Worm (Caenorhabditis elegans) whole organism, young adult: ENCODE results near the gene his-64.
A peak's percentile ranks its signal among the peaks of the same experiment; 100 is the strongest.

ENCODE experiments used
- F49E8.2 ChIP-seq: sonication (generic microtip); optimal IDR thresholded peaks from 3 replicates; lab custom pipeline; 2017; ENCODE audit warnings: missing genetic modification characterization, mild to moderate bottlenecking, missing compliant biosample characterization, antibody characterized with exemption, moderate library complexity; ENCODE audit not compliant: insufficient read depth
- F57A8.1 ChIP-seq: fragments of 200-800 bp; sonication (Bioruptor generic); optimal IDR thresholded peaks from 2 replicates; lab custom pipeline; 2018; ENCODE audit warnings: mild to moderate bottlenecking, missing genetic modification characterization, moderate library complexity, missing compliant biosample characterization
- K12H6.12 ChIP-seq: fragments of 200-800 bp; sonication (Bioruptor generic); optimal IDR thresholded peaks from 2 replicates; lab custom pipeline; 2018; ENCODE audit warnings: mild to moderate bottlenecking, missing genetic modification characterization, missing compliant biosample characterization
- Y67H2A.10 ChIP-seq: fragments of 200-800 bp; sonication (Bioruptor generic); conservative IDR thresholded peaks from 2 replicates; pipeline ENCODE4 v1.3.6; 2022; ENCODE audit warnings: missing genetic modification reagents, missing genetic modification characterization, missing compliant biosample characterization
- ama-1 ChIP-seq, 3 experiments: fragments of 150-350 bp in 1 of 3; sonication (generic microtip) in 2 of 3; optimal IDR thresholded peaks; 2 replicates each; lab custom pipeline; 2014 to 2018; ENCODE audit warnings: missing biosample characterization in 2 of 3, missing genetic modification characterization in 2 of 3, missing genetic modification reagents in 2 of 3
- ceh-27 ChIP-seq: fragments of 200-800 bp; sonication (Bioruptor generic); optimal IDR thresholded peaks from 2 replicates; lab custom pipeline; 2018; ENCODE audit warnings: mild to moderate bottlenecking, missing genetic modification characterization, moderate library complexity, missing compliant biosample characterization
- dpl-1 ChIP-seq: fragments of 150-350 bp; optimal IDR thresholded peaks from 2 replicates; lab custom pipeline; 2014; ENCODE audit warnings: missing biosample characterization, missing genetic modification reagents, missing genetic modification characterization
- hrde-1 ChIP-seq: sonication (generic microtip); optimal IDR thresholded peaks from 2 replicates; lab custom pipeline; 2016; ENCODE audit warnings: missing genetic modification characterization, mild to moderate bottlenecking, missing compliant biosample characterization, moderate library complexity, missing genotype, missing genetic modification reagents, borderline replicate concordance
- lsl-1 ChIP-seq: fragments of 200-800 bp; sonication (Bioruptor generic); optimal IDR thresholded peaks from 2 replicates; lab custom pipeline; 2018; ENCODE audit warnings: mild to moderate bottlenecking, missing genetic modification characterization, moderate library complexity, missing compliant biosample characterization
- nhr-179 ChIP-seq: sonication (generic microtip); optimal IDR thresholded peaks from 2 replicates; lab custom pipeline; 2016; ENCODE audit warnings: mild to moderate bottlenecking, missing genetic modification characterization, missing compliant biosample characterization
- snpc-3.4 ChIP-seq: sonication (generic microtip); optimal IDR thresholded peaks from 2 replicates; lab custom pipeline; 2017; ENCODE audit warnings: missing genetic modification characterization, mild to moderate bottlenecking, missing compliant biosample characterization, antibody characterized with exemption, moderate library complexity, missing genotype, missing genetic modification reagents
- unc-130 ChIP-seq: sonication (generic microtip); optimal IDR thresholded peaks from 2 replicates; lab custom pipeline; 2016; ENCODE audit warnings: missing genetic modification reagents, missing genetic modification characterization, missing compliant biosample characterization
- zfh-2 ChIP-seq: fragments of 200-800 bp; sonication (Bioruptor generic); conservative IDR thresholded peaks from 2 replicates; pipeline ENCODE4 v1.3.6; 2022; ENCODE audit warnings: missing genetic modification reagents, missing genetic modification characterization, missing compliant biosample characterization

DNA sequence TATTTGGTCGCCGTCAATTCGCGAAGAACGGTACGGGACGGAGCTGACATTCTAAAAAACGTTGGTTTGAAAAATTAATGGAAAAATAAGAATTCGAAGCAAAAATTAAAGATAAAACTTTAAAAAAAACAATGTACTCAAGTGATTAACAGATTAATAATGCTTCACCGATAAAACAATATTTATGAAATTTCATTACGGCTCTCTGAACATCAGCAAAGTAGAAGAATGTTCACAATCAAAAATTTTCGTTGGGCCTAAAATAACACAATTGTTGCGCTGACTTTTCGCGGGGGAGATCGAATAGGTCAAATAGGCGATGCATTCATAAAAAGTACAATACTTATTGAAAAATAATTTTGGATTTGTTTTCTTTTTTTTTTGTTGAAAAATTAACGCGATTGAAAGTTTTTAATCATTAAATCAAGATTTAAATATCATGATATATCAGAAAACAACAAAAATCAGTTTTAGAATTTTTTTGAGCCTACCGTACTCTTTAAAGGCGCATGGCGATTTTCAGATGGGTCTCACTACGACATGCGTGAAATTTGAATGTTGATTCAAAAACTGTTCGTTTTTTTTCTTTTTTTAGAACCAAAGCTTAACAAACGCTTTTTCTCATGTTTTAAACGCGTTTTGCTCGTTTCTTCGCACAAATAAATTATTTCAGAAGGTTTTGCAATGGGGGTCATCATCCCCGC is 3.5 kb upstream of the his-64 start, which contains the start of the genes memi-3 and cyp-31A2:
- TF ChIP-seq lsl-1 (GFP tag; lab: Kevin White, UChicago), result peak; percentile 82
- TF ChIP-seq snpc-3.4 (tag; lab: Kevin White, UChicago), result no peak
- TF ChIP-seq zfh-2, result no peak
- TF ChIP-seq unc-130 (GFP tag; lab: Kevin White, UChicago), result peak; percentile 39
- TF ChIP-seq hrde-1 (tag; lab: Kevin White, UChicago), result no peak
- TF ChIP-seq ama-1 (optimal IDR thresholded peaks at IDR 0.05; lab: Kevin White, UChicago), result no peak
- no peak for TF ChIP-seq ama-1 (GFP tag; optimal IDR thresholded peaks at IDR 0.05; lab: Kevin White, UChicago)
- no peak for TF ChIP-seq ceh-27
- TF ChIP-seq dpl-1, result peak; percentile 50
- no peak for TF ChIP-seq nhr-179 (tag; lab: Kevin White, UChicago)
- no peak for TF ChIP-seq F49E8.2 (tag; lab: Kevin White, UChicago)
- TF ChIP-seq K12H6.12 (tag; lab: Kevin White, UChicago), result no peak
- no peak for TF ChIP-seq Y67H2A.10 (GFP tag; lab: Robert Waterston, UW)
- TF ChIP-seq F57A8.1 (GFP tag; lab: Kevin White, UChicago), result no peak
